Worm (Caenorhabditis elegans): Measurements from ENCODE around the gene F59E12.1.

ce11 chrII:5701485-5701884, 47.2 kb downstream of the F59E12.1 start:
- TF ChIP-seq ztf-23 (GFP tag; IDR thresholded peaks at IDR 0.05), result no peak
- TF ChIP-seq cog-1 (tag; optimal IDR thresholded peaks at IDR 0.05), result no peak
- no peak for TF ChIP-seq ref-1 (GFP tag; conservative IDR thresholded peaks at IDR 0.05)
- TF ChIP-seq ztf-29 (GFP tag; IDR thresholded peaks at IDR 0.05), result no peak
- TF ChIP-seq T22C8.4 (GFP tag; IDR thresholded peaks at IDR 0.05), result no peak
- no peak for TF ChIP-seq flt-1 (GFP tag; IDR thresholded peaks at IDR 0.05)
- TF ChIP-seq klf-2 (GFP tag; conservative IDR thresholded peaks at IDR 0.05), result no peak

Measured in whole organism, midembryonic.